Worm (Caenorhabditis elegans) whole organism, young adult: Measurements from ENCODE around the gene Y54F10BM.21.

Source experiments
- ama-1 ChIP-seq, 3 experiments: fragments of 150-350 bp in 1 of 3; sonication (generic microtip) in 2 of 3; optimal IDR thresholded peaks; 2 replicates each; lab custom pipeline; 2014 to 2018; ENCODE audit warnings: missing biosample characterization in 2 of 3, missing genetic modification characterization in 2 of 3, missing genetic modification reagents in 2 of 3
- aptf-3 ChIP-seq: fragments of 200-800 bp; sonication (Bioruptor generic); IDR thresholded peaks from 2 replicates; pipeline ENCODE4 v1.3.6; 2022; ENCODE audit warnings: missing genetic modification characterization, missing compliant biosample characterization
- efl-1 ChIP-seq: fragments of 150-350 bp; optimal IDR thresholded peaks from 2 replicates; lab custom pipeline; 2014; ENCODE audit warnings: missing biosample characterization, missing genetic modification reagents, missing genetic modification characterization
- lag-1 ChIP-seq: fragments of 200-800 bp; sonication (Bioruptor generic); IDR thresholded peaks from 2 replicates; pipeline ENCODE4 v1.3.6; 2022; ENCODE audit warnings: missing genetic modification reagents, missing genetic modification characterization, missing compliant biosample characterization
- lin-54 ChIP-seq: fragments of 200-800 bp; sonication (Bioruptor generic); optimal IDR thresholded peaks from 2 replicates; lab custom pipeline; 2018; ENCODE audit warnings: mild to moderate bottlenecking, missing genetic modification characterization, missing compliant biosample characterization
- madf-10 ChIP-seq: sonication (generic microtip); optimal IDR thresholded peaks from 2 replicates; lab custom pipeline; 2016; ENCODE audit warnings: mild to moderate bottlenecking, missing genetic modification characterization, missing compliant biosample characterization
- madf-3 ChIP-seq: fragments of 200-800 bp; sonication (Bioruptor generic); IDR thresholded peaks from 2 replicates; pipeline ENCODE4 v1.3.6; 2022; ENCODE audit warnings: missing genetic modification reagents, missing genetic modification characterization, missing compliant biosample characterization
- nfya-1 ChIP-seq: sonication (generic microtip); optimal IDR thresholded peaks from 2 replicates; lab custom pipeline; 2017; ENCODE audit warnings: antibody characterized with exemption, missing compliant biosample characterization, missing genetic modification characterization, borderline replicate concordance; ENCODE audit not compliant: insufficient read depth
- pha-4 ChIP-seq: fragments of 150-350 bp; sonication (generic microtip); optimal IDR thresholded peaks from 2 replicates; lab custom pipeline; 2014; ENCODE audit warnings: missing biosample characterization, missing genetic modification reagents, missing genetic modification characterization
- somi-1 ChIP-seq: fragments of 200-800 bp; sonication (Bioruptor generic); optimal IDR thresholded peaks from 2 replicates; lab custom pipeline; 2018; ENCODE audit warnings: mild to moderate bottlenecking, missing genetic modification characterization, missing compliant biosample characterization
- unc-62 ChIP-seq: fragments of 150-350 bp; optimal IDR thresholded peaks from 2 replicates; lab custom pipeline; 2014; ENCODE audit warnings: missing biosample characterization, missing genetic modification reagents, missing genetic modification characterization

ce11 chrIII:2291139-2291538 lies 14.2 kb downstream of the Y54F10BM.21 start, which contains the start of gene fbxa-219:
- TF ChIP-seq ama-1 (optimal IDR thresholded peaks at IDR 0.05; lab: Kevin White, UChicago) (no peak), ama-1 (GFP tag; optimal IDR thresholded peaks at IDR 0.05; lab: Kevin White, UChicago) (no peak), nfya-1 (no peak), somi-1 (GFP tag; lab: Kevin White, UChicago) (no peak), unc-62 (GFP tag; lab: Kevin White, UChicago) (no peak), efl-1 (no peak), lag-1 (no peak), aptf-3 (GFP tag; lab: Robert Waterston, UW) (no peak), madf-3 (GFP tag; lab: Robert Waterston, UW) (no peak), madf-10 (no peak), lin-54 (no peak), pha-4 (no peak)
